Worm (Caenorhabditis elegans): ENCODE results near the gene arrd-2.

- no peak for TF ChIP-seq fkh-10 (GFP tag; optimal IDR thresholded peaks at IDR 0.05)
- peak; percentile 66 for TF ChIP-seq elt-2 (tag; optimal IDR thresholded peaks at IDR 0.05)
- no peak for TF ChIP-seq ces-1 (GFP tag; optimal IDR thresholded peaks at IDR 0.05)
- no peak for TF ChIP-seq egl-27 (tag; optimal IDR thresholded peaks at IDR 0.05)
- no peak for TF ChIP-seq swsn-7 (tag; optimal IDR thresholded peaks at IDR 0.05)
- peak; percentile 10 for TF ChIP-seq tlp-1 (tag; optimal IDR thresholded peaks at IDR 0.05)
- no peak for TF ChIP-seq mep-1 (tag; optimal IDR thresholded peaks at IDR 0.05)
- no peak for TF ChIP-seq rnt-1 (tag; optimal IDR thresholded peaks at IDR 0.05)
Observed at ce11 chrII:9412086-9412608, 4.6 kb downstream of the arrd-2 start, which contains the start of gene arrd-3.
